Fruit fly (Drosophila melanogaster) whole organism, embryonic: ENCODE data around the gene CG31793.

Source experiments
- Adf1 ChIP-seq: fragments of 200-800 bp; sonication (Bioruptor generic); IDR thresholded peaks from 2 replicates; pipeline ENCODE4 v1.3.6; 2022; ENCODE audit warnings: missing biosample characterization, missing genetic modification characterization
- B-H1 ChIP-seq: fragments of 200-800 bp; sonication (Bioruptor generic); IDR thresholded peaks from 3 replicates; pipeline ENCODE4 v1.3.6; 2022; ENCODE audit warnings: missing biosample characterization, missing genetic modification characterization
- Bgb ChIP-seq: fragments of 200-800 bp; sonication (Bioruptor generic); IDR thresholded peaks from 2 replicates; pipeline ENCODE4 v1.3.6; 2022; ENCODE audit warnings: missing biosample characterization, missing genetic modification characterization; ENCODE audit not compliant: partially characterized antibody
- CG10267 ChIP-seq: fragments of 200-800 bp; sonication (Bioruptor generic); optimal IDR thresholded peaks from 2 replicates; lab custom pipeline; 2018; ENCODE audit warnings: missing biosample characterization, mild to moderate bottlenecking, missing genetic modification characterization, moderate library complexity
- CG10979 ChIP-seq: fragments of 200-800 bp; sonication (Bioruptor generic); optimal IDR thresholded peaks from 2 replicates; lab custom pipeline; 2018; ENCODE audit warnings: missing biosample characterization, mild to moderate bottlenecking, missing genetic modification characterization, moderate library complexity
- CG11504 ChIP-seq: fragments of 200-800 bp; sonication (Bioruptor generic); optimal IDR thresholded peaks from 3 replicates; lab custom pipeline; 2019; ENCODE audit warnings: missing biosample characterization, mild to moderate bottlenecking, missing genetic modification characterization, moderate library complexity
- CG12155 ChIP-seq: fragments of 200-800 bp; sonication (Bioruptor generic); optimal IDR thresholded peaks from 3 replicates; lab custom pipeline; 2016; ENCODE audit warnings: missing biosample characterization, missing genetic modification characterization
- CG13287 ChIP-seq: fragments of 200-800 bp; sonication (Bioruptor generic); IDR thresholded peaks from 2 replicates; pipeline ENCODE4 v1.3.6; 2022; ENCODE audit warnings: missing biosample characterization, missing genetic modification characterization; ENCODE audit not compliant: partially characterized antibody
- CG1603 ChIP-seq: fragments of 200-800 bp; sonication (Bioruptor generic); optimal IDR thresholded peaks from 2 replicates; lab custom pipeline; 2019; ENCODE audit warnings: missing biosample characterization, mild to moderate bottlenecking, missing genetic modification characterization, moderate library complexity
- CG16813 ChIP-seq: fragments of 200-800 bp; sonication (Bioruptor generic); IDR thresholded peaks from 3 replicates; pipeline ENCODE4 v1.3.6; 2022; ENCODE audit warnings: missing biosample characterization, missing genetic modification characterization; ENCODE audit not compliant: partially characterized antibody
- CG16863 ChIP-seq: fragments of 200-800 bp; sonication (Bioruptor generic); optimal IDR thresholded peaks from 3 replicates; lab custom pipeline; 2016; ENCODE audit warnings: missing biosample characterization, missing genetic modification characterization
- CG17186 ChIP-seq: fragments of 200-800 bp; sonication (Bioruptor generic); optimal IDR thresholded peaks from 3 replicates; lab custom pipeline; 2017; ENCODE audit warnings: missing biosample characterization, missing genetic modification reagents, missing genetic modification characterization
- CG17829 ChIP-seq: fragments of 200-800 bp; optimal IDR thresholded peaks from 2 replicates; lab custom pipeline; 2019; ENCODE audit warnings: missing biosample characterization, mild to moderate bottlenecking, missing genetic modification characterization, moderate library complexity
- CG18476 ChIP-seq: fragments of 200-800 bp; sonication (Bioruptor generic); optimal IDR thresholded peaks from 2 replicates; lab custom pipeline; 2016; ENCODE audit warnings: missing biosample characterization, mild to moderate bottlenecking, missing genetic modification characterization
- CG33213 ChIP-seq: fragments of 200-800 bp; sonication (Bioruptor generic); optimal IDR thresholded peaks from 3 replicates; lab custom pipeline; 2016; ENCODE audit warnings: missing biosample characterization, missing genetic modification characterization
- CG34422 ChIP-seq: fragments of 200-800 bp; sonication (Bioruptor generic); IDR thresholded peaks from 3 replicates; pipeline ENCODE4 v1.3.6; 2022; ENCODE audit warnings: missing biosample characterization, missing genetic modification characterization
- CG4617 ChIP-seq: fragments of 200-800 bp; sonication (Bioruptor generic); optimal IDR thresholded peaks from 3 replicates; lab custom pipeline; 2016; ENCODE audit warnings: missing biosample characterization, missing genetic modification characterization, borderline replicate concordance
- CG4854 ChIP-seq: fragments of 200-800 bp; sonication (Bioruptor generic); optimal IDR thresholded peaks from 2 replicates; lab custom pipeline; 2016; ENCODE audit warnings: missing biosample characterization, missing genetic modification characterization, inconsistent platforms
- CG6791 ChIP-seq: fragments of 200-800 bp; sonication (Bioruptor generic); IDR thresholded peaks from 3 replicates; pipeline ENCODE4 v1.3.6; 2022; ENCODE audit warnings: missing biosample characterization, missing genetic modification characterization; ENCODE audit not compliant: partially characterized antibody
- CG7372 ChIP-seq: fragments of 200-800 bp; sonication (Bioruptor generic); IDR thresholded peaks from 2 replicates; pipeline ENCODE4 v1.3.6; 2022; ENCODE audit warnings: missing biosample characterization, missing genetic modification characterization
- CG8765 ChIP-seq: fragments of 200-800 bp; sonication (Bioruptor generic); IDR thresholded peaks from 2 replicates; pipeline ENCODE4 v1.3.6; 2022; ENCODE audit warnings: missing biosample characterization, missing genetic modification characterization
- CHES-1-like ChIP-seq: fragments of 200-800 bp; sonication (Bioruptor generic); optimal IDR thresholded peaks from 2 replicates; lab custom pipeline; 2016; ENCODE audit warnings: missing biosample characterization, missing genetic modification characterization
- Chrac-16 ChIP-seq: fragments of 200-800 bp; sonication (Bioruptor generic); optimal IDR thresholded peaks from 3 replicates; lab custom pipeline; 2016; ENCODE audit warnings: missing biosample characterization, missing genetic modification characterization
- CrebB ChIP-seq: fragments of 200-800 bp; sonication (Bioruptor generic); optimal IDR thresholded peaks from 3 replicates; lab custom pipeline; 2018; ENCODE audit warnings: missing biosample characterization, mild to moderate bottlenecking, missing genetic modification characterization
- Doc2 ChIP-seq: fragments of 200-800 bp; sonication (Bioruptor generic); IDR thresholded peaks from 2 replicates; pipeline ENCODE4 v1.3.6; 2022; ENCODE audit warnings: missing biosample characterization, missing genetic modification characterization
- Elba2 ChIP-seq: fragments of 200-800 bp; sonication (Bioruptor generic); optimal IDR thresholded peaks from 3 replicates; lab custom pipeline; 2016; ENCODE audit warnings: missing biosample characterization, missing genetic modification characterization
- Ets65A ChIP-seq: fragments of 200-800 bp; sonication (Bioruptor generic); peaks from one replicate; lab custom pipeline; 2016; ENCODE audit warnings: missing biosample characterization, missing genetic modification characterization
- Ets97D ChIP-seq: fragments of 200-800 bp; sonication (Bioruptor generic); optimal IDR thresholded peaks from 3 replicates; lab custom pipeline; 2016; ENCODE audit warnings: missing biosample characterization, missing genetic modification characterization
- Hsf ChIP-seq: fragments of 200-800 bp; sonication (Bioruptor generic); optimal IDR thresholded peaks from 3 replicates; lab custom pipeline; 2016; ENCODE audit warnings: missing biosample characterization, missing genetic modification characterization
- MBD-R2 ChIP-seq: fragments of 200-800 bp; sonication (Bioruptor generic); IDR thresholded peaks from 2 replicates; pipeline ENCODE4 v1.3.6; 2022; ENCODE audit warnings: missing biosample characterization, missing genetic modification characterization
- Max ChIP-seq: fragments of 200-800 bp; sonication (Bioruptor generic); optimal IDR thresholded peaks from 2 replicates; lab custom pipeline; 2016; ENCODE audit warnings: missing biosample characterization, mild to moderate bottlenecking, missing genetic modification characterization
- NK7.1 ChIP-seq: fragments of 200-800 bp; sonication (Bioruptor generic); optimal IDR thresholded peaks from 3 replicates; lab custom pipeline; 2016; ENCODE audit warnings: missing biosample characterization, missing genetic modification characterization
- NfI ChIP-seq: fragments of 200-800 bp; sonication (Bioruptor generic); optimal IDR thresholded peaks from 3 replicates; lab custom pipeline; 2018; ENCODE audit warnings: missing biosample characterization, mild to moderate bottlenecking, missing genetic modification characterization, moderate library complexity
- Sin3A ChIP-seq: fragments of >200 bp; optimal IDR thresholded peaks from 2 replicates; lab custom pipeline; 2018
- Xrp1 ChIP-seq: fragments of 200-800 bp; sonication (Bioruptor generic); IDR thresholded peaks from 2 replicates; pipeline ENCODE4 v1.3.6; 2022; ENCODE audit warnings: missing biosample characterization, missing genetic modification characterization
- ab ChIP-seq: fragments of 200-800 bp; sonication (Bioruptor generic); optimal IDR thresholded peaks from 2 replicates; lab custom pipeline; 2016; ENCODE audit warnings: missing biosample characterization, missing genetic modification characterization
- bsh ChIP-seq, 2 experiments: fragments of 200-800 bp; sonication (Bioruptor generic); optimal IDR thresholded peaks; 2 replicates each; lab custom pipeline; 2017 to 2018; ENCODE audit warnings: mild to moderate bottlenecking in 2 of 2, missing biosample characterization in 2 of 2, missing genetic modification characterization in 2 of 2, moderate library complexity in 1 of 2
- cad ChIP-seq: fragments of >200 bp; optimal IDR thresholded peaks from 2 replicates; lab custom pipeline; 2017; ENCODE audit warnings: missing biosample characterization, missing genetic modification characterization
- chinmo ChIP-seq: fragments of 200-800 bp; sonication (Bioruptor generic); IDR thresholded peaks from 4 replicates; pipeline ENCODE4 v1.3.6; 2022; ENCODE audit warnings: missing biosample characterization, missing genetic modification characterization; ENCODE audit not compliant: partially characterized antibody
- ci ChIP-seq: fragments of 200-800 bp; sonication (Bioruptor generic); IDR thresholded peaks from 3 replicates; pipeline ENCODE4 v1.3.6; 2022; ENCODE audit warnings: missing biosample characterization, missing genetic modification characterization
- cwo ChIP-seq: fragments of 200-800 bp; sonication (Bioruptor generic); optimal IDR thresholded peaks from 3 replicates; lab custom pipeline; 2017; ENCODE audit warnings: missing biosample characterization, missing genetic modification characterization, mild to moderate bottlenecking, moderate library complexity, missing genetic modification reagents
- dimm ChIP-seq: fragments of 200-800 bp; sonication (Bioruptor generic); IDR thresholded peaks from 2 replicates; pipeline ENCODE4 v1.3.6; 2022; ENCODE audit warnings: missing biosample characterization, missing genetic modification characterization
- dmrt99B ChIP-seq: fragments of 200-800 bp; sonication (Bioruptor generic); optimal IDR thresholded peaks from 2 replicates; lab custom pipeline; 2018; ENCODE audit warnings: missing biosample characterization, mild to moderate bottlenecking, missing genetic modification characterization, moderate library complexity
- kah ChIP-seq: fragments of 200-800 bp; sonication (Bioruptor generic); optimal IDR thresholded peaks from 2 replicates; lab custom pipeline; 2018; ENCODE audit warnings: missing biosample characterization, mild to moderate bottlenecking, missing genetic modification characterization
- seq ChIP-seq: fragments of 200-800 bp; sonication (Bioruptor generic); IDR thresholded peaks from 2 replicates; pipeline ENCODE4 v1.3.6; 2022; ENCODE audit warnings: missing biosample characterization, missing genetic modification characterization
- slbo ChIP-seq: fragments of 200-800 bp; sonication (Bioruptor generic); IDR thresholded peaks from 2 replicates; pipeline ENCODE4 v1.3.6; 2022; ENCODE audit warnings: missing biosample characterization, missing genetic modification characterization
- so ChIP-seq: fragments of 200-800 bp; sonication (Bioruptor generic); IDR thresholded peaks from 3 replicates; pipeline ENCODE4 v1.3.6; 2022; ENCODE audit warnings: missing biosample characterization, missing genetic modification characterization
- stwl ChIP-seq: fragments of 200-800 bp; sonication (Bioruptor generic); optimal IDR thresholded peaks from 3 replicates; lab custom pipeline; 2018; ENCODE audit warnings: missing biosample characterization, mild to moderate bottlenecking, missing genetic modification characterization, moderate library complexity
- vnd ChIP-seq: fragments of 200-800 bp; sonication (Bioruptor generic); IDR thresholded peaks from 3 replicates; pipeline ENCODE4 v1.3.6; 2022; ENCODE audit warnings: missing biosample characterization, missing genetic modification characterization; ENCODE audit not compliant: partially characterized antibody
- zen ChIP-seq: fragments of 200-800 bp; sonication (Bioruptor generic); optimal IDR thresholded peaks from 3 replicates; lab custom pipeline; 2018; ENCODE audit warnings: missing biosample characterization, mild to moderate bottlenecking, missing genetic modification characterization, moderate library complexity

CG31793 gene

DNA sequence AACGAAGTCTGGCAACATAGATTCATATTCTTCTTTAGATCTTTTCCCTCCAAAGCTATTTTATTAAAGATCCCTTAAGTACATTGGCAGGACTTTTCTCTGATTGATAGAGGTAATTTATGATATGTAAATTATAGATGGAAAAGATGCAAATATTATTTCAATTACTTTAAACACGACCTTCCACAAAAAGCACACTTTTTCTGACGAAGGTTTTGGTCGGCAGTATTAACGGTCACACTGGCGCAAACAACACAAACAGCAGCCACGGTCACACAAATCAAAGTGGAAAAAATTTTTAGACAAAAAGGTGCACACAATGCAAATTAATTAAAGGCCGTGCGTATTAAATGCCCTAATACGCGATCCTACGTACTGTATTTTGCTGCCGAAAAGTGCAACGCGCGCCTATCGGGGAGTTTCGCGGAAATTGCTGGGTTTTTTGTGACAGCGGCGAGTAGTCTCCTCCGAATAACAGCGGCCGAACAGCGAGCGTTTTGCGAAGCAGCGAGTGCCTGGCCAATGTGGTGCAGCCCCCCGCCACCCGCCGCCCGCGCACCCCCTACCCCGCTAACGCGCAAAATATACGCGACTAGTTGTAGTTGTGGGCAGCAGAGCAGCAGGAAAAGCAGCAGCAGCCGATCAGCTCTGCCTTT is 50.8 kb downstream of the CG31793 start, which contains the start of gene CG10492 (continued):
- TF ChIP-seq NfI (GFP tag; lab: Kevin White, UChicago) (no peak), Ets65A (GFP tag; lab: Kevin White, UChicago) (peak; percentile 80), CG12155 (GFP tag; lab: Kevin White, UChicago) (peak; percentile 100), CG1603 (no peak), Max (GFP tag; lab: Kevin White, UChicago) (peak; percentile 32), stwl (peak; percentile 51), cwo (GFP tag; lab: Kevin White, UChicago) (no peak), CG34422 (peak; percentile 83), MBD-R2 (peak; percentile 54), CG17829 (tag; lab: Kevin White, UChicago) (peak; percentile 23), dmrt99B (tag; lab: Kevin White, UChicago) (no peak), CHES-1-like (GFP tag; lab: Kevin White, UChicago) (no peak), CG4617 (GFP tag; lab: Kevin White, UChicago) (peak; percentile 92), CG6791 (GFP tag; lab: Robert Waterston, UW) (peak; percentile 55; the same call in 1 of the 3 replicates), B-H1 (GFP tag; lab: Robert Waterston, UW) (no peak), CG18476 (no peak), Doc2 (no peak), ab (GFP tag; lab: Kevin White, UChicago) (no peak), dimm (GFP tag; lab: Robert Waterston, UW) (no peak), Bgb (peak; percentile 31; the same call in 1 of the 2 replicates), CG16863 (GFP tag; lab: Kevin White, UChicago) (no peak), chinmo (peak; percentile 73; the same call in 1 of the 4 replicates), CG33213 (GFP tag; lab: Kevin White, UChicago) (peak; percentile 35), CrebB (tag; lab: Kevin White, UChicago) (peak; percentile 36), so (GFP tag; lab: Robert Waterston, UW) (no peak), Adf1 (GFP tag; lab: Robert Waterston, UW) (peak; percentile 84), zen (tag; lab: Kevin White, UChicago) (peak; percentile 14), CG17186 (peak; percentile 31), CG10979 (no peak), CG10267 (tag; lab: Kevin White, UChicago) (peak; percentile 66), vnd (no peak), CG11504 (tag; lab: Kevin White, UChicago) (peak; percentile 26), Sin3A (peak; percentile 88), Hsf (GFP tag; lab: Kevin White, UChicago) (no peak), CG4854 (GFP tag; lab: Kevin White, UChicago) (no peak), Elba2 (GFP tag; lab: Kevin White, UChicago) (peak; percentile 20), ci (peak; percentile 49; the same call in 1 of the 3 replicates), bsh (GFP tag; optimal IDR thresholded peaks at IDR 0.05; lab: Kevin White, UChicago) (no peak), Ets97D (GFP tag; lab: Kevin White, UChicago) (peak; percentile 65), NK7.1 (GFP tag; lab: Kevin White, UChicago) (no peak), CG7372 (GFP tag; lab: Robert Waterston, UW) (no peak), slbo (GFP tag; lab: Robert Waterston, UW) (no peak), Xrp1 (GFP tag; lab: Robert Waterston, UW) (no peak), CG16813 (GFP tag; lab: Robert Waterston, UW) (peak; percentile 46; the same call in 2 of the 3 replicates), seq (GFP tag; lab: Robert Waterston, UW) (no peak), kah (no peak), Chrac-16 (no peak), CG8765 (GFP tag; lab: Robert Waterston, UW) (peak; percentile 19; the same call in 1 of the 2 replicates), cad (no peak), CG13287 (GFP tag; lab: Robert Waterston, UW) (peak; percentile 54)
